Fruit fly (Drosophila melanogaster) whole organism, prepupa: ENCODE data around the gene CG32026.

Experiments used
- Blimp-1 ChIP-seq: fragments of 200-800 bp; sonication (Bioruptor generic); optimal IDR thresholded peaks from 3 replicates; lab custom pipeline; 2017; ENCODE audit warnings: missing biosample characterization, missing genetic modification characterization, mild to moderate bottlenecking, moderate library complexity, missing genetic modification reagents
- CG11294 ChIP-seq: fragments of 200-800 bp; sonication (Bioruptor generic); IDR thresholded peaks from 2 replicates; pipeline ENCODE4 v1.3.6; 2022; ENCODE audit warnings: missing biosample characterization, missing genetic modification characterization
- CG11762 ChIP-seq: fragments of 200-800 bp; sonication (Bioruptor generic); optimal IDR thresholded peaks from 3 replicates; lab custom pipeline; 2016; ENCODE audit warnings: missing biosample characterization, missing genetic modification characterization; ENCODE audit not compliant: insufficient read depth
- CG15336 ChIP-seq: fragments of 200-800 bp; sonication (Bioruptor generic); IDR thresholded peaks from 2 replicates; pipeline ENCODE4 v1.3.6; 2022; ENCODE audit warnings: missing biosample characterization, missing genetic modification characterization
- CG1621 ChIP-seq: fragments of 200-800 bp; sonication (Bioruptor generic); optimal IDR thresholded peaks from 3 replicates; lab custom pipeline; 2018; ENCODE audit warnings: missing biosample characterization, mild to moderate bottlenecking, missing genetic modification characterization
- CG16779 ChIP-seq: fragments of 200-800 bp; sonication (Bioruptor generic); optimal IDR thresholded peaks from 3 replicates; lab custom pipeline; 2017; ENCODE audit warnings: missing biosample characterization, mild to moderate bottlenecking, missing genetic modification characterization
- CG31627 ChIP-seq: fragments of 200-800 bp; sonication (Bioruptor generic); optimal IDR thresholded peaks from 3 replicates; lab custom pipeline; 2016; ENCODE audit warnings: missing biosample characterization, missing genetic modification characterization
- CG32006 ChIP-seq: fragments of 200-800 bp; sonication (Bioruptor generic); optimal IDR thresholded peaks from 3 replicates; lab custom pipeline; 2017; ENCODE audit warnings: missing biosample characterization, mild to moderate bottlenecking, missing genetic modification characterization
- CG34406 ChIP-seq: fragments of 200-800 bp; sonication (Bioruptor generic); optimal IDR thresholded peaks from 3 replicates; lab custom pipeline; 2016; ENCODE audit warnings: missing biosample characterization, missing genetic modification characterization
- CG3919 ChIP-seq: fragments of 200-800 bp; sonication (Bioruptor generic); optimal IDR thresholded peaks from 3 replicates; lab custom pipeline; 2016; ENCODE audit warnings: missing biosample characterization, missing genetic modification characterization
- CG6792 ChIP-seq: fragments of 200-800 bp; sonication (Bioruptor generic); optimal IDR thresholded peaks from 3 replicates; lab custom pipeline; 2016; ENCODE audit warnings: missing biosample characterization, missing genetic modification characterization
- CG6808 ChIP-seq: fragments of 200-800 bp; sonication (Bioruptor generic); optimal IDR thresholded peaks from 3 replicates; lab custom pipeline; 2017; ENCODE audit warnings: missing biosample characterization, missing genetic modification characterization, mild to moderate bottlenecking, moderate library complexity, missing genetic modification reagents
- CG6854 ChIP-seq: fragments of 200-800 bp; sonication (Bioruptor generic); optimal IDR thresholded peaks from 2 replicates; lab custom pipeline; 2017; ENCODE audit warnings: missing biosample characterization, mild to moderate bottlenecking, missing genetic modification characterization
- CG7368 ChIP-seq: fragments of 200-800 bp; sonication (Bioruptor generic); optimal IDR thresholded peaks from 3 replicates; lab custom pipeline; 2016; ENCODE audit warnings: missing biosample characterization, missing genetic modification characterization
- CG8119 ChIP-seq: fragments of 200-800 bp; sonication (Bioruptor generic); IDR thresholded peaks from 3 replicates; pipeline ENCODE4 v1.3.6; 2022; ENCODE audit warnings: missing biosample characterization, missing genetic modification characterization
- CG8319 ChIP-seq: fragments of 200-800 bp; sonication (Bioruptor generic); optimal IDR thresholded peaks from 3 replicates; lab custom pipeline; 2016; ENCODE audit warnings: missing biosample characterization, missing genetic modification characterization
- CG9139 ChIP-seq: fragments of 200-800 bp; sonication (Bioruptor generic); optimal IDR thresholded peaks from 3 replicates; lab custom pipeline; 2017; ENCODE audit warnings: missing biosample characterization, mild to moderate bottlenecking, missing genetic modification characterization
- Eip75B ChIP-seq: fragments of 200-800 bp; sonication (Bioruptor generic); optimal IDR thresholded peaks from 3 replicates; lab custom pipeline; 2016; ENCODE audit warnings: missing biosample characterization, missing genetic modification characterization
- Eip78C ChIP-seq: fragments of 200-800 bp; sonication (Bioruptor generic); peaks from one replicate; lab custom pipeline; 2016; ENCODE audit warnings: missing biosample characterization, missing genetic modification characterization
- Eip93F ChIP-seq: fragments of 200-800 bp; sonication (Bioruptor generic); optimal IDR thresholded peaks from 2 replicates; lab custom pipeline; 2016; ENCODE audit warnings: missing biosample characterization, mild to moderate bottlenecking, missing genetic modification characterization
- Ets96B ChIP-seq: fragments of 200-800 bp; optimal IDR thresholded peaks from 2 replicates; lab custom pipeline; 2019; ENCODE audit warnings: missing biosample characterization, mild to moderate bottlenecking, missing genetic modification characterization, moderate library complexity
- Gug ChIP-seq: fragments of 200-800 bp; sonication (Bioruptor generic); IDR thresholded peaks from 2 replicates; pipeline ENCODE4 v1.3.6; 2022; ENCODE audit warnings: missing biosample characterization, missing genetic modification characterization
- Lpt ChIP-seq: fragments of 200-800 bp; sonication (Bioruptor generic); optimal IDR thresholded peaks from 3 replicates; lab custom pipeline; 2016; ENCODE audit warnings: missing biosample characterization, missing genetic modification characterization
- Met ChIP-seq: fragments of 200-800 bp; sonication (Bioruptor generic); optimal IDR thresholded peaks from 3 replicates; lab custom pipeline; 2016; ENCODE audit warnings: missing biosample characterization, missing genetic modification characterization
- OdsH ChIP-seq: fragments of 200-800 bp; sonication (Bioruptor generic); optimal IDR thresholded peaks from 3 replicates; lab custom pipeline; 2016; ENCODE audit warnings: missing biosample characterization, missing genetic modification characterization
- Smox ChIP-seq: fragments of 200-800 bp; sonication (Bioruptor generic); optimal IDR thresholded peaks from 3 replicates; lab custom pipeline; 2016; ENCODE audit warnings: missing biosample characterization, missing genetic modification characterization
- Sox102F ChIP-seq: fragments of 200-800 bp; sonication (Bioruptor generic); optimal IDR thresholded peaks from 2 replicates; lab custom pipeline; 2016; ENCODE audit warnings: missing biosample characterization, mild to moderate bottlenecking, missing genetic modification characterization
- Sox14 ChIP-seq: fragments of 200-800 bp; sonication (Bioruptor generic); optimal IDR thresholded peaks from 3 replicates; lab custom pipeline; 2016; ENCODE audit warnings: missing biosample characterization, missing genetic modification characterization
- Sox15 ChIP-seq: fragments of 200-800 bp; sonication (Bioruptor generic); optimal IDR thresholded peaks from 3 replicates; lab custom pipeline; 2016; ENCODE audit warnings: missing biosample characterization, missing genetic modification characterization
- acj6 ChIP-seq: fragments of 200-800 bp; sonication (Bioruptor generic); optimal IDR thresholded peaks from 3 replicates; lab custom pipeline; 2016; ENCODE audit warnings: missing biosample characterization, missing genetic modification characterization
- cyc ChIP-seq: fragments of 200-800 bp; sonication (Bioruptor generic); optimal IDR thresholded peaks from 3 replicates; lab custom pipeline; 2016; ENCODE audit warnings: missing biosample characterization, missing genetic modification characterization
- dac ChIP-seq: fragments of 200-800 bp; sonication (Bioruptor generic); optimal IDR thresholded peaks from 2 replicates; lab custom pipeline; 2017; ENCODE audit warnings: missing biosample characterization, mild to moderate bottlenecking, missing genetic modification characterization
- eg ChIP-seq: fragments of 200-800 bp; sonication (Bioruptor generic); IDR thresholded peaks from 3 replicates; pipeline ENCODE4 v1.3.6; 2022; ENCODE audit warnings: missing biosample characterization, missing genetic modification characterization
- fd59A ChIP-seq: fragments of 200-800 bp; sonication (Bioruptor generic); optimal IDR thresholded peaks from 2 replicates; lab custom pipeline; 2017; ENCODE audit warnings: missing biosample characterization, mild to moderate bottlenecking, missing genetic modification characterization, missing genetic modification reagents
- fd85E ChIP-seq: fragments of 200-800 bp; sonication (Bioruptor generic); optimal IDR thresholded peaks from 3 replicates; lab custom pipeline; 2016; ENCODE audit warnings: missing biosample characterization, missing genetic modification characterization
- fkh ChIP-seq: fragments of 200-800 bp; sonication (Bioruptor generic); optimal IDR thresholded peaks from 3 replicates; lab custom pipeline; 2017; ENCODE audit warnings: missing biosample characterization, mild to moderate bottlenecking, missing genetic modification characterization, moderate library complexity
- lz ChIP-seq: fragments of 200-800 bp; sonication (Bioruptor generic); optimal IDR thresholded peaks from 3 replicates; lab custom pipeline; 2016; ENCODE audit warnings: missing biosample characterization, missing genetic modification characterization
- net ChIP-seq: fragments of 200-800 bp; sonication (Bioruptor generic); optimal IDR thresholded peaks from 3 replicates; lab custom pipeline; 2016; ENCODE audit warnings: missing biosample characterization, missing genetic modification characterization
- pdm3 ChIP-seq: fragments of 200-800 bp; sonication (Bioruptor generic); optimal IDR thresholded peaks from 3 replicates; lab custom pipeline; 2016; ENCODE audit warnings: missing biosample characterization, missing genetic modification characterization
- salr ChIP-seq, 2 experiments: fragments of 200-800 bp; sonication (Bioruptor generic); optimal IDR thresholded peaks; 3 replicates each; lab custom pipeline; 2016 to 2018; ENCODE audit warnings: missing biosample characterization in 2 of 2, missing genetic modification characterization in 2 of 2, mild to moderate bottlenecking in 1 of 2
- spab ChIP-seq: fragments of 200-800 bp; sonication (Bioruptor generic); optimal IDR thresholded peaks from 2 replicates; lab custom pipeline; 2017; ENCODE audit warnings: missing biosample characterization, mild to moderate bottlenecking, missing genetic modification characterization, missing genetic modification reagents
- ss ChIP-seq, 2 experiments: fragments of 200-800 bp; sonication (Bioruptor generic); optimal IDR thresholded peaks; 2 replicates in 1 of 2; 3 replicates in 1 of 2; lab custom pipeline; 2017 to 2018; ENCODE audit warnings: mild to moderate bottlenecking in 2 of 2, missing biosample characterization in 2 of 2, missing genetic modification characterization in 2 of 2, moderate library complexity in 1 of 2
- svp ChIP-seq: fragments of 200-800 bp; sonication (Bioruptor generic); peaks from one replicate; lab custom pipeline; 2016; ENCODE audit warnings: missing biosample characterization, missing genetic modification characterization
- topi ChIP-seq: fragments of 200-800 bp; sonication (Bioruptor generic); optimal IDR thresholded peaks from 3 replicates; lab custom pipeline; 2016; ENCODE audit warnings: missing biosample characterization, missing genetic modification characterization

Gene CG32026

dm6 chr3L:8835441-8835840, 821 bp upstream of the CG32026 start:
- no peak for TF ChIP-seq CG11294 (GFP tag; lab: Robert Waterston, UW)
- TF ChIP-seq CG32006 (GFP tag; lab: Kevin White, UChicago), result no peak
- TF ChIP-seq Smox (GFP tag; lab: Kevin White, UChicago), result no peak
- TF ChIP-seq OdsH, result no peak
- TF ChIP-seq CG6792, result no peak
- TF ChIP-seq CG15336 (GFP tag; lab: Robert Waterston, UW), result no peak
- TF ChIP-seq Eip78C (GFP tag; lab: Kevin White, UChicago), result no peak

dm6 chr3L:8839130-8839529, 2.9 kb downstream of the CG32026 start:
- TF ChIP-seq Blimp-1 (GFP tag; lab: Kevin White, UChicago), result no peak
- TF ChIP-seq ss (GFP tag; optimal IDR thresholded peaks at IDR 0.05; lab: Kevin White, UChicago), result peak in 1 of 2 experiments; percentile 58
- TF ChIP-seq CG6792, result no peak
- TF ChIP-seq fd59A (GFP tag; lab: Kevin White, UChicago), result no peak
- no peak for TF ChIP-seq lz
- TF ChIP-seq eg (GFP tag; lab: Robert Waterston, UW), result peak; percentile 17; the same call in 1 of the 3 replicates
- TF ChIP-seq OdsH, result no peak
- TF ChIP-seq Ets96B (tag; lab: Kevin White, UChicago), result no peak
- no peak for TF ChIP-seq Sox102F (GFP tag; lab: Kevin White, UChicago)
- no peak for TF ChIP-seq Eip75B
- no peak for TF ChIP-seq cyc (GFP tag; lab: Kevin White, UChicago)
- no peak for TF ChIP-seq CG31627 (GFP tag; lab: Kevin White, UChicago)

dm6 chr3L:8839563-8840425, 3.5 kb downstream of the CG32026 start:
- TF ChIP-seq fd85E (GFP tag; lab: Kevin White, UChicago) (no peak), Sox14 (GFP tag; lab: Kevin White, UChicago) (peak; percentile 69), Met (GFP tag; lab: Kevin White, UChicago) (peak; percentile 76), lz (peak; percentile 71), OdsH (peak; percentile 66), salr (GFP tag; optimal IDR thresholded peaks at IDR 0.05; lab: Kevin White, UChicago) (peak; percentile 3 to 61), dac (peak; percentile 0), acj6 (GFP tag; lab: Kevin White, UChicago) (peak; percentile 64), fd59A (GFP tag; lab: Kevin White, UChicago) (peak; percentile 54), pdm3 (GFP tag; lab: Kevin White, UChicago) (peak; percentile 61), CG6792 (peak; percentile 58), Eip75B (peak; percentile 75), CG11762 (GFP tag; lab: Kevin White, UChicago) (peak; percentile 51), Sox15 (GFP tag; lab: Kevin White, UChicago) (peak; percentile 45), Lpt (GFP tag; lab: Kevin White, UChicago) (no peak), Gug (GFP tag; lab: Robert Waterston, UW) (no peak), topi (GFP tag; lab: Kevin White, UChicago) (peak; percentile 86), Blimp-1 (GFP tag; lab: Kevin White, UChicago) (peak; percentile 25), CG8119 (0 out of 3 replicates have a peak, but pooled peaks have one; percentile 23), fkh (no peak), CG6854 (peak; percentile 62), CG11294 (GFP tag; lab: Robert Waterston, UW) (no peak), CG34406 (GFP tag; lab: Kevin White, UChicago) (peak; percentile 50), CG15336 (GFP tag; lab: Robert Waterston, UW) (peak; percentile 36; the same call in 1 of the 2 replicates), cyc (GFP tag; lab: Kevin White, UChicago) (peak; percentile 74), CG3919 (GFP tag; lab: Kevin White, UChicago) (peak; percentile 64), svp (GFP tag; lab: Kevin White, UChicago) (peak; percentile 92), CG32006 (GFP tag; lab: Kevin White, UChicago) (peak; percentile 79), CG6808 (peak; percentile 71), CG16779 (tag; lab: Kevin White, UChicago) (peak; percentile 56), net (GFP tag; lab: Kevin White, UChicago) (peak; percentile 66), spab (GFP tag; lab: Kevin White, UChicago) (peak; percentile 79), Eip93F (no peak), Ets96B (tag; lab: Kevin White, UChicago) (peak; percentile 72), CG8319 (peak; percentile 36), CG1621 (peak; percentile 15), CG31627 (GFP tag; lab: Kevin White, UChicago) (peak; percentile 67), CG9139 (GFP tag; lab: Kevin White, UChicago) (peak; percentile 12), CG7368 (peak; percentile 4)
